Fruit fly (Drosophila melanogaster): ENCODE results near the gene CG42857.

DNA sequence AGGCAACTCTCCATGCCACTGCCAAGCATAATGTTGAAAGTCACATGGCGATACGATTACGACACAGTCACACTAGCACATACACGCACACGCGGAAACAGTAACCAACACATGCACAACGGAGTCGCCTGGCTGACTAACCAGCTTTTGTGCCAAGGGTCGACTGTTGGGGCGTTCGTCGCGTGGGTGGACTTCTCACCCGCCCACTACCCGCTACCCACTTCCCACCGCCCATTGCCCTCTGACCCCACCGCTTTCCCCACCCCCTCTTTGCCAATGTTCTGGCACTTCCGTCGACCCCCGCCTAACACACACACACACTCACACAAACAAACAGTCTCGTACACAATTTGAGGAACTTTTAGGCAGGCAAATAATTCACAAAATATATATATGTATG, 30.7 kb upstream of the CG42857 start:
- TF ChIP-seq Ets65A (GFP tag): no peak
- TF ChIP-seq Gug (GFP tag; IDR thresholded peaks at IDR 0.05): no peak
- TF ChIP-seq CG15479 (GFP tag; optimal IDR thresholded peaks at IDR 0.05): no peak
- TF ChIP-seq pan (optimal IDR thresholded peaks at IDR 0.05): no peak
- no peak for TF ChIP-seq pan (GFP tag; optimal IDR thresholded peaks at IDR 0.05 in 1 of 2, IDR thresholded peaks at IDR 0.05 in 1 of 2)
- TF ChIP-seq schlank (tag; optimal IDR thresholded peaks at IDR 0.05): no peak
- TF ChIP-seq pnt (GFP tag; optimal IDR thresholded peaks at IDR 0.05): no peak
- no peak for TF ChIP-seq pros (GFP tag; optimal IDR thresholded peaks at IDR 0.05)
- TF ChIP-seq Sin3A (optimal IDR thresholded peaks at IDR 0.05): no peak
- TF ChIP-seq jumu (GFP tag; optimal IDR thresholded peaks at IDR 0.05): no peak
- no peak for TF ChIP-seq emc (GFP tag; optimal IDR thresholded peaks at IDR 0.05)
- no peak for TF ChIP-seq CG4730 (GFP tag; IDR thresholded peaks at IDR 0.05)
- TF ChIP-seq dpn (GFP tag; optimal IDR thresholded peaks at IDR 0.05): no peak
- TF ChIP-seq CG3847 (GFP tag; IDR thresholded peaks at IDR 0.05): no peak

Measured in whole organism, embryonic.